Fruit fly (Drosophila melanogaster): Measurements from ENCODE around the gene Pdss2.

The Pdss2 gene

dm6 chr3L:20984414-20985208 lies 43.1 kb upstream of the Pdss2 start:
- peak; percentile 34 for TF ChIP-seq EcR (GFP tag; optimal IDR thresholded peaks at IDR 0.05)
- peak; percentile 38 for TF ChIP-seq CG13204 (GFP tag; optimal IDR thresholded peaks at IDR 0.05)
- TF ChIP-seq Pif1A (GFP tag; optimal IDR thresholded peaks at IDR 0.05) = no peak

- TF ChIP-seq CG32121 (GFP tag; IDR thresholded peaks at IDR 0.05) (0 out of 2 replicates have a peak, but pooled peaks have one; percentile 16), CG12605 (GFP tag; IDR thresholded peaks at IDR 0.05) (peak; percentile 24; the same call in 1 of the 2 replicates), CG4496 (GFP tag; IDR thresholded peaks at IDR 0.05) (peak; percentile 47; the same call in 1 of the 3 replicates), CG8301 (tag; optimal IDR thresholded peaks at IDR 0.05) (peak; percentile 81), CG14655 (GFP tag; optimal IDR thresholded peaks at IDR 0.05) (peak; percentile 88), CG17806 (tag; optimal IDR thresholded peaks at IDR 0.05) (peak; percentile 83), CG9948 (tag; optimal IDR thresholded peaks at IDR 0.05) (peak; percentile 90), CG15710 (tag; optimal IDR thresholded peaks at IDR 0.05) (peak; percentile 85), gl (tag; optimal IDR thresholded peaks at IDR 0.05) (no peak), Pif1B (GFP tag; optimal IDR thresholded peaks at IDR 0.05) (no peak), CG10348 (GFP tag; IDR thresholded peaks at IDR 0.05) (no peak), CG34367 (tag; optimal IDR thresholded peaks at IDR 0.05) (peak; percentile 80), Snoo (tag; optimal IDR thresholded peaks at IDR 0.05) (peak; percentile 59), Ets98B (GFP tag; IDR thresholded peaks at IDR 0.05) (no peak), Pif1A (GFP tag; optimal IDR thresholded peaks at IDR 0.05) (peak; percentile 22), CG8159 (tag; optimal IDR thresholded peaks at IDR 0.05) (peak; percentile 91), D1 (tag; optimal IDR thresholded peaks at IDR 0.05) (peak; percentile 87), fd96Ca (GFP tag; IDR thresholded peaks at IDR 0.05) (no peak)
Measured at dm6 chr3L:20986929-20987363, 40.8 kb upstream of the Pdss2 start.

dm6 chr3L:20987895-20988294 lies 39.8 kb upstream of the Pdss2 start:
- no peak for TF ChIP-seq CG10348 (GFP tag; IDR thresholded peaks at IDR 0.05)
- peak; percentile 45 for TF ChIP-seq CG8301 (tag; optimal IDR thresholded peaks at IDR 0.05)
- TF ChIP-seq CG13204 (GFP tag; optimal IDR thresholded peaks at IDR 0.05) = no peak
- no peak for TF ChIP-seq Snoo (tag; optimal IDR thresholded peaks at IDR 0.05)
- no peak for TF ChIP-seq EcR (GFP tag; optimal IDR thresholded peaks at IDR 0.05)
- TF ChIP-seq CG8159 (tag; optimal IDR thresholded peaks at IDR 0.05) = peak; percentile 59
- TF ChIP-seq CG12605 (GFP tag; IDR thresholded peaks at IDR 0.05) = no peak
- TF ChIP-seq CG34367 (tag; optimal IDR thresholded peaks at IDR 0.05) = peak; percentile 47
- peak; percentile 58 for TF ChIP-seq CG17806 (tag; optimal IDR thresholded peaks at IDR 0.05)
- TF ChIP-seq CG4496 (GFP tag; IDR thresholded peaks at IDR 0.05) = no peak
- TF ChIP-seq CG9948 (tag; optimal IDR thresholded peaks at IDR 0.05) = peak; percentile 60
- no peak for TF ChIP-seq Pif1B (GFP tag; optimal IDR thresholded peaks at IDR 0.05)
- no peak for TF ChIP-seq Pif1A (GFP tag; optimal IDR thresholded peaks at IDR 0.05)
- TF ChIP-seq D1 (tag; optimal IDR thresholded peaks at IDR 0.05) = no peak
- no peak for TF ChIP-seq Ets98B (GFP tag; IDR thresholded peaks at IDR 0.05)
- no peak for TF ChIP-seq CG32121 (GFP tag; IDR thresholded peaks at IDR 0.05)
- TF ChIP-seq gl (tag; optimal IDR thresholded peaks at IDR 0.05) = no peak
- peak; percentile 73 for TF ChIP-seq CG14655 (GFP tag; optimal IDR thresholded peaks at IDR 0.05)
- no peak for TF ChIP-seq fd96Ca (GFP tag; IDR thresholded peaks at IDR 0.05)
- TF ChIP-seq rn (GFP tag; IDR thresholded peaks at IDR 0.05) = no peak
- TF ChIP-seq CG15710 (tag; optimal IDR thresholded peaks at IDR 0.05) = peak; percentile 53

- TF ChIP-seq fd96Ca (GFP tag; IDR thresholded peaks at IDR 0.05) (0 out of 3 replicates have a peak, but pooled peaks have one; percentile 45), CG10348 (GFP tag; IDR thresholded peaks at IDR 0.05) (no peak), CG14655 (GFP tag; optimal IDR thresholded peaks at IDR 0.05) (peak; percentile 87), rn (GFP tag; IDR thresholded peaks at IDR 0.05) (no peak; the same call in 1 of the 2 replicates), CG13204 (GFP tag; optimal IDR thresholded peaks at IDR 0.05) (peak; percentile 55), Pif1A (GFP tag; optimal IDR thresholded peaks at IDR 0.05) (peak; percentile 74), CG8301 (tag; optimal IDR thresholded peaks at IDR 0.05) (peak; percentile 81), gl (tag; optimal IDR thresholded peaks at IDR 0.05) (peak; percentile 71), CG34367 (tag; optimal IDR thresholded peaks at IDR 0.05) (peak; percentile 81), Pif1B (GFP tag; optimal IDR thresholded peaks at IDR 0.05) (peak; percentile 63), CG32121 (GFP tag; IDR thresholded peaks at IDR 0.05) (no peak), CG17806 (tag; optimal IDR thresholded peaks at IDR 0.05) (peak; percentile 91), CG15710 (tag; optimal IDR thresholded peaks at IDR 0.05) (peak; percentile 72), D1 (tag; optimal IDR thresholded peaks at IDR 0.05) (peak; percentile 60), EcR (GFP tag; optimal IDR thresholded peaks at IDR 0.05) (no peak), Ets98B (GFP tag; IDR thresholded peaks at IDR 0.05) (peak; percentile 56), CG9948 (tag; optimal IDR thresholded peaks at IDR 0.05) (peak; percentile 87), CG8159 (tag; optimal IDR thresholded peaks at IDR 0.05) (peak; percentile 83), CG12605 (GFP tag; IDR thresholded peaks at IDR 0.05) (peak; percentile 39; the same call in 1 of the 2 replicates), Snoo (tag; optimal IDR thresholded peaks at IDR 0.05) (no peak), CG4496 (GFP tag; IDR thresholded peaks at IDR 0.05) (peak; percentile 73; the same call in 2 of the 3 replicates)
Measured at dm6 chr3L:20988862-20989261, 38.9 kb upstream of the Pdss2 start.

- TF ChIP-seq fd96Ca (GFP tag; IDR thresholded peaks at IDR 0.05) (no peak), CG32121 (GFP tag; IDR thresholded peaks at IDR 0.05) (no peak), EcR (GFP tag; optimal IDR thresholded peaks at IDR 0.05) (no peak), CG4496 (GFP tag; IDR thresholded peaks at IDR 0.05) (no peak), rn (GFP tag; IDR thresholded peaks at IDR 0.05) (no peak), Ets98B (GFP tag; IDR thresholded peaks at IDR 0.05) (no peak), CG17806 (tag; optimal IDR thresholded peaks at IDR 0.05) (peak; percentile 69), CG14655 (GFP tag; optimal IDR thresholded peaks at IDR 0.05) (no peak), gl (tag; optimal IDR thresholded peaks at IDR 0.05) (no peak), D1 (tag; optimal IDR thresholded peaks at IDR 0.05) (peak; percentile 65), Snoo (tag; optimal IDR thresholded peaks at IDR 0.05) (peak; percentile 38), CG10348 (GFP tag; IDR thresholded peaks at IDR 0.05) (no peak), CG15710 (tag; optimal IDR thresholded peaks at IDR 0.05) (peak; percentile 71), CG8159 (tag; optimal IDR thresholded peaks at IDR 0.05) (peak; percentile 83), Pif1A (GFP tag; optimal IDR thresholded peaks at IDR 0.05) (no peak), CG12605 (GFP tag; IDR thresholded peaks at IDR 0.05) (no peak), CG9948 (tag; optimal IDR thresholded peaks at IDR 0.05) (peak; percentile 70), CG34367 (tag; optimal IDR thresholded peaks at IDR 0.05) (peak; percentile 67), Pif1B (GFP tag; optimal IDR thresholded peaks at IDR 0.05) (peak; percentile 48), CG8301 (tag; optimal IDR thresholded peaks at IDR 0.05) (no peak), CG13204 (GFP tag; optimal IDR thresholded peaks at IDR 0.05) (no peak)
Measured at dm6 chr3L:20990231-20990630, 37.5 kb upstream of the Pdss2 start.

All from whole organism, pupa.